Fruit fly (Drosophila melanogaster) whole organism, embryonic: ENCODE results near the gene CG11168.

Experiments
- Atf6 ChIP-seq: fragments of 200-800 bp; sonication (Bioruptor generic); IDR thresholded peaks from 2 replicates; pipeline ENCODE4 v1.3.6; 2022; ENCODE audit warnings: missing biosample characterization, missing genetic modification characterization
- CG10959 ChIP-seq: fragments of 200-800 bp; sonication (Bioruptor generic); IDR thresholded peaks from 2 replicates; pipeline ENCODE4 v1.3.6; 2022; ENCODE audit warnings: missing biosample characterization, missing genetic modification characterization
- CG10979 ChIP-seq: fragments of 200-800 bp; sonication (Bioruptor generic); optimal IDR thresholded peaks from 2 replicates; lab custom pipeline; 2018; ENCODE audit warnings: missing biosample characterization, mild to moderate bottlenecking, missing genetic modification characterization, moderate library complexity
- CG11696 ChIP-seq: fragments of 200-800 bp; sonication (Bioruptor generic); IDR thresholded peaks from 2 replicates; pipeline ENCODE4 v1.3.6; 2022; ENCODE audit warnings: missing biosample characterization, missing genetic modification characterization
- CG11723 ChIP-seq: fragments of 200-800 bp; sonication (Bioruptor generic); optimal IDR thresholded peaks from 2 replicates; lab custom pipeline; 2017; ENCODE audit warnings: missing biosample characterization, mild to moderate bottlenecking, missing genetic modification characterization
- CG12236 ChIP-seq: fragments of 200-800 bp; sonication (Bioruptor generic); optimal IDR thresholded peaks from 2 replicates; lab custom pipeline; 2016; ENCODE audit warnings: missing biosample characterization, missing genetic modification characterization
- CG14441 ChIP-seq: fragments of 200-800 bp; sonication (Bioruptor generic); IDR thresholded peaks from 2 replicates; pipeline ENCODE4 v1.3.6; 2022; ENCODE audit warnings: missing biosample characterization, missing genetic modification characterization
- CG17568 ChIP-seq: fragments of 200-800 bp; sonication (Bioruptor generic); optimal IDR thresholded peaks from 2 replicates; lab custom pipeline; 2018; ENCODE audit warnings: missing biosample characterization, mild to moderate bottlenecking, missing genetic modification characterization, moderate library complexity
- CG18764 ChIP-seq: fragments of 200-800 bp; sonication (Bioruptor generic); optimal IDR thresholded peaks from 3 replicates; lab custom pipeline; 2016; ENCODE audit warnings: missing biosample characterization, missing genetic modification characterization
- CG31365 ChIP-seq: fragments of 200-800 bp; sonication (Bioruptor generic); optimal IDR thresholded peaks from 2 replicates; lab custom pipeline; 2018; ENCODE audit warnings: missing biosample characterization, mild to moderate bottlenecking, missing genetic modification characterization
- CG33213 ChIP-seq: fragments of 200-800 bp; sonication (Bioruptor generic); optimal IDR thresholded peaks from 3 replicates; lab custom pipeline; 2016; ENCODE audit warnings: missing biosample characterization, missing genetic modification characterization
- CG33557 ChIP-seq: fragments of 200-800 bp; sonication (Bioruptor generic); optimal IDR thresholded peaks from 2 replicates; lab custom pipeline; 2019; ENCODE audit warnings: missing biosample characterization, mild to moderate bottlenecking, missing genetic modification characterization, moderate library complexity
- CG4328 ChIP-seq: fragments of 200-800 bp; sonication (Bioruptor generic); optimal IDR thresholded peaks from 3 replicates; lab custom pipeline; 2017; ENCODE audit warnings: missing biosample characterization, missing genetic modification reagents, missing genetic modification characterization
- CG43689 ChIP-seq: fragments of 200-800 bp; sonication (Bioruptor generic); IDR thresholded peaks from 2 replicates; pipeline ENCODE4 v1.3.6; 2022; ENCODE audit warnings: missing biosample characterization, missing genetic modification characterization
- CG6689 ChIP-seq: fragments of 200-800 bp; sonication (Bioruptor generic); IDR thresholded peaks from 2 replicates; pipeline ENCODE4 v1.3.6; 2022; ENCODE audit warnings: missing biosample characterization, missing genetic modification characterization
- CG7928 ChIP-seq: fragments of 200-800 bp; sonication (Bioruptor generic); optimal IDR thresholded peaks from 2 replicates; lab custom pipeline; 2017; ENCODE audit warnings: missing biosample characterization, mild to moderate bottlenecking, missing genetic modification characterization
- CG9215 ChIP-seq: fragments of 200-800 bp; sonication (Bioruptor generic); IDR thresholded peaks from 2 replicates; pipeline ENCODE4 v1.3.6; 2022; ENCODE audit warnings: missing biosample characterization, missing genetic modification characterization
- Doc2 ChIP-seq: fragments of 200-800 bp; sonication (Bioruptor generic); IDR thresholded peaks from 2 replicates; pipeline ENCODE4 v1.3.6; 2022; ENCODE audit warnings: missing biosample characterization, missing genetic modification characterization
- Dp ChIP-seq: fragments of 200-800 bp; sonication (Bioruptor generic); optimal IDR thresholded peaks from 2 replicates; lab custom pipeline; 2018; ENCODE audit warnings: missing biosample characterization, mild to moderate bottlenecking, missing genetic modification characterization, moderate library complexity
- Drgx ChIP-seq: fragments of 200-800 bp; sonication (Bioruptor generic); IDR thresholded peaks from 2 replicates; pipeline ENCODE4 v1.3.6; 2022; ENCODE audit warnings: missing biosample characterization, missing genetic modification characterization
- HLH54F ChIP-seq: fragments of 200-800 bp; sonication (Bioruptor generic); optimal IDR thresholded peaks from 3 replicates; lab custom pipeline; 2016; ENCODE audit warnings: missing biosample characterization, missing genetic modification characterization
- Lhr ChIP-seq: fragments of 200-800 bp; sonication (Bioruptor generic); optimal IDR thresholded peaks from 3 replicates; lab custom pipeline; 2017; ENCODE audit warnings: mild to moderate bottlenecking, missing biosample characterization, missing genetic modification reagents, missing genetic modification characterization
- Oli ChIP-seq: fragments of 200-800 bp; sonication (Bioruptor generic); optimal IDR thresholded peaks from 2 replicates; lab custom pipeline; 2018; ENCODE audit warnings: missing biosample characterization, mild to moderate bottlenecking, missing genetic modification characterization, moderate library complexity
- Ssrp ChIP-seq: fragments of 200-800 bp; sonication (Bioruptor generic); optimal IDR thresholded peaks from 2 replicates; lab custom pipeline; 2018; ENCODE audit warnings: missing biosample characterization, mild to moderate bottlenecking, missing genetic modification characterization, moderate library complexity
- Tbp ChIP-seq: fragments of >200 bp; optimal IDR thresholded peaks from 2 replicates; lab custom pipeline; 2018; ENCODE audit warnings: missing biosample characterization, missing genetic modification characterization
- YL-1 ChIP-seq: fragments of 200-800 bp; sonication (Bioruptor generic); optimal IDR thresholded peaks from 3 replicates; lab custom pipeline; 2017; ENCODE audit warnings: missing biosample characterization, mild to moderate bottlenecking, missing genetic modification characterization
- ab ChIP-seq: fragments of 200-800 bp; sonication (Bioruptor generic); optimal IDR thresholded peaks from 2 replicates; lab custom pipeline; 2016; ENCODE audit warnings: missing biosample characterization, missing genetic modification characterization
- ase ChIP-seq: fragments of 200-800 bp; sonication (Bioruptor generic); IDR thresholded peaks from 3 replicates; pipeline ENCODE4 v1.3.6; 2022; ENCODE audit warnings: missing biosample characterization, missing genetic modification characterization
- ash1 ChIP-seq: fragments of 200-800 bp; sonication (Bioruptor generic); optimal IDR thresholded peaks from 2 replicates; lab custom pipeline; 2018; ENCODE audit warnings: missing biosample characterization, mild to moderate bottlenecking, missing genetic modification characterization
- bsh ChIP-seq, 2 experiments: fragments of 200-800 bp; sonication (Bioruptor generic); optimal IDR thresholded peaks; 2 replicates each; lab custom pipeline; 2017 to 2018; ENCODE audit warnings: mild to moderate bottlenecking in 2 of 2, missing biosample characterization in 2 of 2, missing genetic modification characterization in 2 of 2, moderate library complexity in 1 of 2
- btn ChIP-seq: fragments of 200-800 bp; sonication (Bioruptor generic); optimal IDR thresholded peaks from 2 replicates; lab custom pipeline; 2016; ENCODE audit warnings: missing biosample characterization, missing genetic modification characterization
- caup ChIP-seq: fragments of 200-800 bp; sonication (Bioruptor generic); optimal IDR thresholded peaks from 3 replicates; lab custom pipeline; 2017; ENCODE audit warnings: missing biosample characterization, mild to moderate bottlenecking, missing genetic modification characterization, moderate library complexity; ENCODE audit not compliant: severe bottlenecking
- crp ChIP-seq, 2 experiments: fragments of 200-800 bp; sonication (Bioruptor generic); optimal IDR thresholded peaks; 2 replicates in 1 of 2; 3 replicates in 1 of 2; lab custom pipeline; 2017; ENCODE audit warnings: missing biosample characterization in 2 of 2, missing genetic modification characterization in 2 of 2, mild to moderate bottlenecking in 1 of 2, moderate library complexity in 1 of 2
- disco-r ChIP-seq: fragments of 200-800 bp; sonication (Bioruptor generic); optimal IDR thresholded peaks from 2 replicates; lab custom pipeline; 2016; ENCODE audit warnings: missing biosample characterization, missing genetic modification characterization
- dmrt11E ChIP-seq: fragments of 200-800 bp; sonication (Bioruptor generic); optimal IDR thresholded peaks from 3 replicates; lab custom pipeline; 2018; ENCODE audit warnings: missing biosample characterization, mild to moderate bottlenecking, missing genetic modification characterization, moderate library complexity
- eve ChIP-seq, 2 experiments: fragments of >200 bp; optimal IDR thresholded peaks; 2 replicates each; lab custom pipeline; 2017; ENCODE audit warnings: missing biosample characterization in 2 of 2, missing genetic modification characterization in 2 of 2
- fd3F ChIP-seq: fragments of 200-800 bp; sonication (Bioruptor generic); optimal IDR thresholded peaks from 2 replicates; lab custom pipeline; 2018; ENCODE audit warnings: missing biosample characterization, mild to moderate bottlenecking, missing genetic modification characterization, moderate library complexity
- hbn ChIP-seq: fragments of 200-800 bp; sonication (Bioruptor generic); IDR thresholded peaks from 2 replicates; pipeline ENCODE4 v1.3.6; 2022; ENCODE audit warnings: missing biosample characterization, missing genetic modification characterization; ENCODE audit not compliant: partially characterized antibody
- inv ChIP-seq: fragments of 200-800 bp; sonication (Bioruptor generic); IDR thresholded peaks from 2 replicates; pipeline ENCODE4 v1.3.6; 2022; ENCODE audit warnings: missing biosample characterization, missing genetic modification characterization; ENCODE audit not compliant: partially characterized antibody
- klu ChIP-seq: fragments of 200-800 bp; sonication (Bioruptor generic); IDR thresholded peaks from 2 replicates; pipeline ENCODE4 v1.3.6; 2022; ENCODE audit warnings: missing biosample characterization, missing genetic modification characterization
- lbe ChIP-seq: fragments of 200-800 bp; sonication (Bioruptor generic); optimal IDR thresholded peaks from 2 replicates; lab custom pipeline; 2016; ENCODE audit warnings: missing biosample characterization, mild to moderate bottlenecking, missing genetic modification characterization
- oc ChIP-seq: fragments of 200-800 bp; sonication (Bioruptor generic); optimal IDR thresholded peaks from 2 replicates; lab custom pipeline; 2018; ENCODE audit warnings: missing biosample characterization, mild to moderate bottlenecking, missing genetic modification characterization, moderate library complexity
- phol ChIP-seq: fragments of 200-800 bp; sonication (Bioruptor generic); optimal IDR thresholded peaks from 3 replicates; lab custom pipeline; 2018; ENCODE audit warnings: missing biosample characterization, mild to moderate bottlenecking, missing genetic modification characterization, moderate library complexity
- prd ChIP-seq, 3 experiments: fragments of >200 bp in 2 of 3; fragments of 200-800 bp in 1 of 3; sonication (Bioruptor generic) in 1 of 3; optimal IDR thresholded peaks in 2 of 3; IDR thresholded peaks in 1 of 3; 2 replicates in 2 of 3; 3 replicates in 1 of 3; pipeline versions ENCODE4 v1.3.6 to Lab custom; 2017 to 2022; ENCODE audit warnings: missing biosample characterization in 1 of 3, missing genetic modification characterization in 1 of 3
- scrt ChIP-seq: fragments of 200-800 bp; sonication (Bioruptor generic); optimal IDR thresholded peaks from 2 replicates; lab custom pipeline; 2018; ENCODE audit warnings: missing biosample characterization, mild to moderate bottlenecking, missing genetic modification characterization, moderate library complexity
- sens ChIP-seq: fragments of 200-800 bp; sonication (Bioruptor generic); peaks from one replicate; lab custom pipeline; 2016; ENCODE audit warnings: missing biosample characterization, missing genetic modification characterization
- trem ChIP-seq: fragments of 200-800 bp; optimal IDR thresholded peaks from 3 replicates; lab custom pipeline; 2019; ENCODE audit warnings: missing biosample characterization, mild to moderate bottlenecking, missing genetic modification characterization, moderate library complexity
- wor ChIP-seq: fragments of 200-800 bp; sonication (Bioruptor generic); IDR thresholded peaks from 2 replicates; pipeline ENCODE4 v1.3.6; 2022; ENCODE audit warnings: missing biosample characterization, missing genetic modification characterization

Gene CG11168

DNA sequence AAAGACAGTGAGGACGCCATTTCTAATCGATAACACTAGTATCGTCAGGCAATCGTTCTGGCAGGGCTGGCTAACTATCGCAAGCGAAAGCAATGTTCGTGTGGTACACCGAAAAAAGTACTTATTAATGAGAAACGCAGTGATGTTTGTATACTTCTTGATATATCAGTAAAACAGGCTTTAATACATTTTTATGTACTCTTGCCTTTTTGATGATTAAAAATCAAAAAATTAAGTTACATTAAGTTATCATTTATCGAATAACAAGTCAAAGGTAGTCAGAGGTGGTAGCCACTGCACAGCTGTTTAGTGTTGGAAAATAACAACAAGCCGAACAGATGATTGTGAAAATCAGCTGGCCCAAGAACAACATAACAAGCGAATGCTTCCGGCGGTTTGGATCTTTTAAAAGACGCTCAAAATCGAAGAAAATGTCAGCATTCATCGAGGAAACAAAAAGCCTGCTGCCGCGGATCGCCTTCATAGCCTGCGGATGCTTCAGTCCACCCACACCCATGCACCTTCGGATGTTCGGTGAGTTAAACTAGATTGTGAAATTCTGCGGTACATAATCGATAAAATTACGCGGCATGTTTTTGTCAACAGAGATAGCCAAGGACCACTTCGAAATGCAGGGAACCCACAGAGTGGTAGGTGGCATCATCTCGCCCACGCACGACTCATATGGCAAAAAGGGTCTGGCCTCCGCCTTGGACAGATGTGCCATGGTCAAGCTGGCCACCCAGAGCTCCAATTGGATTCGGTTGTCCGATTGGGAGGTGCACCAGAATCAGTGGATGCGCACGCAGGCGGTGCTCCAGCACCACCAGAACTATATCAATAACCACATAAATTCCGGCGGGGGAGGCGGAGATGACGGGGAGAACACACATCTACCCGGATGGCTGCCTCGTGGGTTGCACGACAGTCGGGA, 27.3 kb downstream of the CG11168 start, which contains the start of the genes ssh and Nmnat (continued):
- TF ChIP-seq klu (GFP tag; lab: Robert Waterston, UW): no peak
- no peak for TF ChIP-seq CG11696 (GFP tag; lab: Robert Waterston, UW)
- peak; percentile 57 for TF ChIP-seq CG33213 (GFP tag; lab: Kevin White, UChicago)
- TF ChIP-seq ab (GFP tag; lab: Kevin White, UChicago): no peak
- no peak for TF ChIP-seq Tbp
- TF ChIP-seq lbe (GFP tag; lab: Kevin White, UChicago): peak; percentile 55
- TF ChIP-seq CG6689 (GFP tag; lab: Robert Waterston, UW): no peak; the same call in 1 of the 2 replicates
- TF ChIP-seq CG43689: no peak
- TF ChIP-seq Drgx (GFP tag; lab: Robert Waterston, UW): no peak
- peak; percentile 92 for TF ChIP-seq YL-1
- no peak for TF ChIP-seq CG31365 (tag; lab: Kevin White, UChicago)
- TF ChIP-seq phol (tag; lab: Kevin White, UChicago): peak; percentile 100
- TF ChIP-seq inv (GFP tag; lab: Robert Waterston, UW): peak; percentile 91
- TF ChIP-seq Oli (tag; lab: Kevin White, UChicago): no peak
- TF ChIP-seq oc (tag; lab: Kevin White, UChicago): no peak
- peak; percentile 98 to 100 for TF ChIP-seq crp (GFP tag; optimal IDR thresholded peaks at IDR 0.05; lab: Kevin White, UChicago)
- no peak for TF ChIP-seq wor (GFP tag; lab: Robert Waterston, UW)
- no peak for TF ChIP-seq CG11723 (GFP tag; lab: Kevin White, UChicago)
- TF ChIP-seq Lhr: peak; percentile 17
- TF ChIP-seq Doc2 (GFP tag; lab: Robert Waterston, UW): no peak
- no peak for TF ChIP-seq scrt
- TF ChIP-seq Atf6 (GFP tag; lab: Robert Waterston, UW): peak; percentile 30; the same call in 1 of the 2 replicates
- no peak for TF ChIP-seq CG12236 (GFP tag; lab: Kevin White, UChicago)
- TF ChIP-seq eve (GFP tag; optimal IDR thresholded peaks at IDR 0.05; lab: Kevin White, UChicago): no peak
- peak; percentile 93 for TF ChIP-seq trem (tag; lab: Kevin White, UChicago)
- peak; percentile 40 for TF ChIP-seq Dp (GFP tag; lab: Kevin White, UChicago)
- no peak for TF ChIP-seq prd (optimal IDR thresholded peaks at IDR 0.05; lab: Kevin White, UChicago)
- TF ChIP-seq prd (GFP tag; IDR thresholded peaks at IDR 0.05; lab: Robert Waterston, UW): no peak
- no peak for TF ChIP-seq ash1 (GFP tag; lab: Kevin White, UChicago)
- TF ChIP-seq CG10959 (GFP tag; lab: Robert Waterston, UW): no peak
- no peak for TF ChIP-seq disco-r
- no peak for TF ChIP-seq fd3F (GFP tag; lab: Kevin White, UChicago)
- peak; percentile 77 for TF ChIP-seq hbn (GFP tag; lab: Robert Waterston, UW)
- peak; percentile 70 for TF ChIP-seq HLH54F (GFP tag; lab: Kevin White, UChicago)
- no peak for TF ChIP-seq CG4328 (GFP tag; lab: Kevin White, UChicago)
- TF ChIP-seq caup (GFP tag; lab: Kevin White, UChicago): peak; percentile 16
- no peak for TF ChIP-seq btn (GFP tag; lab: Kevin White, UChicago)
- TF ChIP-seq CG18764 (GFP tag; lab: Kevin White, UChicago): no peak
- TF ChIP-seq CG9215 (GFP tag; lab: Robert Waterston, UW): no peak
- peak; percentile 26 for TF ChIP-seq CG10979 (tag; lab: Kevin White, UChicago)
- TF ChIP-seq dmrt11E (tag; lab: Kevin White, UChicago): peak; percentile 40
- no peak for TF ChIP-seq CG14441 (GFP tag; lab: Robert Waterston, UW)
- no peak for TF ChIP-seq Ssrp (tag; lab: Kevin White, UChicago)
- peak; percentile 95 for TF ChIP-seq CG7928 (GFP tag; lab: Kevin White, UChicago)
- TF ChIP-seq bsh (GFP tag; optimal IDR thresholded peaks at IDR 0.05; lab: Kevin White, UChicago): no peak
- no peak for TF ChIP-seq ase (GFP tag; lab: Robert Waterston, UW)
- peak; percentile 3 for TF ChIP-seq CG33557
- no peak for TF ChIP-seq CG17568 (GFP tag; lab: Kevin White, UChicago)
- peak; percentile 88 for TF ChIP-seq sens (GFP tag; lab: Kevin White, UChicago)
